Fruit fly (Drosophila melanogaster) whole organism, embryonic: ENCODE data around the gene CG42299.

Source experiments
- Abd-B ChIP-seq: fragments of 200-800 bp; sonication (Bioruptor generic); optimal IDR thresholded peaks from 2 replicates; lab custom pipeline; 2018; ENCODE audit warnings: missing biosample characterization, mild to moderate bottlenecking, missing genetic modification characterization, moderate library complexity
- CG12155 ChIP-seq: fragments of 200-800 bp; sonication (Bioruptor generic); optimal IDR thresholded peaks from 3 replicates; lab custom pipeline; 2016; ENCODE audit warnings: missing biosample characterization, missing genetic modification characterization
- CG12942 ChIP-seq: fragments of 200-800 bp; sonication (Bioruptor generic); optimal IDR thresholded peaks from 3 replicates; lab custom pipeline; 2016; ENCODE audit warnings: missing biosample characterization, missing genetic modification characterization
- CG13287 ChIP-seq: fragments of 200-800 bp; sonication (Bioruptor generic); IDR thresholded peaks from 2 replicates; pipeline ENCODE4 v1.3.6; 2022; ENCODE audit warnings: missing biosample characterization, missing genetic modification characterization; ENCODE audit not compliant: partially characterized antibody
- CG13624 ChIP-seq: fragments of 200-800 bp; sonication (Bioruptor generic); optimal IDR thresholded peaks from 2 replicates; lab custom pipeline; 2016; ENCODE audit warnings: missing biosample characterization, missing genetic modification characterization
- CG14441 ChIP-seq: fragments of 200-800 bp; sonication (Bioruptor generic); IDR thresholded peaks from 2 replicates; pipeline ENCODE4 v1.3.6; 2022; ENCODE audit warnings: missing biosample characterization, missing genetic modification characterization
- CG14965 ChIP-seq: fragments of 200-800 bp; sonication (Bioruptor generic); optimal IDR thresholded peaks from 2 replicates; lab custom pipeline; 2016; ENCODE audit warnings: missing biosample characterization, missing genetic modification characterization, borderline replicate concordance
- CG17186 ChIP-seq: fragments of 200-800 bp; sonication (Bioruptor generic); optimal IDR thresholded peaks from 3 replicates; lab custom pipeline; 2017; ENCODE audit warnings: missing biosample characterization, missing genetic modification reagents, missing genetic modification characterization
- CG17385 ChIP-seq: fragments of 200-800 bp; sonication (Bioruptor generic); optimal IDR thresholded peaks from 3 replicates; lab custom pipeline; 2018; ENCODE audit warnings: missing biosample characterization, mild to moderate bottlenecking, missing genetic modification characterization
- CG18476 ChIP-seq: fragments of 200-800 bp; sonication (Bioruptor generic); optimal IDR thresholded peaks from 2 replicates; lab custom pipeline; 2016; ENCODE audit warnings: missing biosample characterization, mild to moderate bottlenecking, missing genetic modification characterization
- CG18764 ChIP-seq: fragments of 200-800 bp; sonication (Bioruptor generic); optimal IDR thresholded peaks from 3 replicates; lab custom pipeline; 2016; ENCODE audit warnings: missing biosample characterization, missing genetic modification characterization
- CG2199 ChIP-seq: fragments of 200-800 bp; sonication (Bioruptor generic); IDR thresholded peaks from 3 replicates; pipeline ENCODE4 v1.3.6; 2022; ENCODE audit warnings: missing biosample characterization, missing genetic modification characterization
- CG30020 ChIP-seq: fragments of 200-800 bp; optimal IDR thresholded peaks from 2 replicates; lab custom pipeline; 2019; ENCODE audit warnings: missing biosample characterization, mild to moderate bottlenecking, missing genetic modification characterization, moderate library complexity
- CG31441 ChIP-seq: fragments of 200-800 bp; sonication (Bioruptor generic); IDR thresholded peaks from 2 replicates; pipeline ENCODE4 v1.3.6; 2022; ENCODE audit warnings: missing biosample characterization, missing genetic modification characterization
- CG3281 ChIP-seq: fragments of 200-800 bp; sonication (Bioruptor generic); optimal IDR thresholded peaks from 3 replicates; lab custom pipeline; 2017; ENCODE audit warnings: missing biosample characterization, mild to moderate bottlenecking, missing genetic modification characterization
- CG3847 ChIP-seq: fragments of 200-800 bp; sonication (Bioruptor generic); IDR thresholded peaks from 2 replicates; pipeline ENCODE4 v1.3.6; 2022; ENCODE audit warnings: missing biosample characterization, missing genetic modification characterization
- CG4404 ChIP-seq: fragments of 200-800 bp; sonication (Bioruptor generic); IDR thresholded peaks from 2 replicates; pipeline ENCODE4 v1.3.6; 2022; ENCODE audit warnings: missing biosample characterization, missing genetic modification characterization
- CG7372 ChIP-seq: fragments of 200-800 bp; sonication (Bioruptor generic); IDR thresholded peaks from 2 replicates; pipeline ENCODE4 v1.3.6; 2022; ENCODE audit warnings: missing biosample characterization, missing genetic modification characterization
- CG7556 ChIP-seq: fragments of 200-800 bp; sonication (Bioruptor generic); optimal IDR thresholded peaks from 2 replicates; lab custom pipeline; 2017; ENCODE audit warnings: missing biosample characterization, mild to moderate bottlenecking, missing genetic modification characterization
- CG7963 ChIP-seq: fragments of 200-800 bp; sonication (Bioruptor generic); IDR thresholded peaks from 3 replicates; pipeline ENCODE4 v1.3.6; 2022; ENCODE audit warnings: missing biosample characterization, missing genetic modification characterization; ENCODE audit not compliant: partially characterized antibody
- CG8765 ChIP-seq: fragments of 200-800 bp; sonication (Bioruptor generic); IDR thresholded peaks from 2 replicates; pipeline ENCODE4 v1.3.6; 2022; ENCODE audit warnings: missing biosample characterization, missing genetic modification characterization
- Dp ChIP-seq: fragments of 200-800 bp; sonication (Bioruptor generic); optimal IDR thresholded peaks from 2 replicates; lab custom pipeline; 2018; ENCODE audit warnings: missing biosample characterization, mild to moderate bottlenecking, missing genetic modification characterization, moderate library complexity
- H2.0 ChIP-seq: fragments of 200-800 bp; sonication (Bioruptor generic); IDR thresholded peaks from 2 replicates; pipeline ENCODE4 v1.3.6; 2022; ENCODE audit warnings: missing biosample characterization, missing genetic modification characterization
- Lpt ChIP-seq: fragments of >200 bp; optimal IDR thresholded peaks from 2 replicates; lab custom pipeline; 2018; ENCODE audit warnings: missing biosample characterization, missing genetic modification characterization
- Med ChIP-seq: fragments of 200-800 bp; sonication (Bioruptor generic); peaks from one replicate; lab custom pipeline; 2016; ENCODE audit warnings: missing biosample characterization, missing genetic modification characterization, mild to moderate bottlenecking, inconsistent platforms, moderate library complexity
- NC2α ChIP-seq: fragments of 200-800 bp; sonication (Bioruptor generic); optimal IDR thresholded peaks from 2 replicates; lab custom pipeline; 2016; ENCODE audit warnings: missing biosample characterization, missing genetic modification characterization
- NFAT ChIP-seq: fragments of 200-800 bp; sonication (Bioruptor generic); IDR thresholded peaks from 2 replicates; pipeline ENCODE4 v1.3.6; 2022; ENCODE audit warnings: missing biosample characterization, missing genetic modification characterization
- Nf-YB ChIP-seq: fragments of 200-800 bp; sonication (Bioruptor generic); optimal IDR thresholded peaks from 3 replicates; lab custom pipeline; 2019; ENCODE audit warnings: missing biosample characterization, mild to moderate bottlenecking, missing genetic modification characterization, moderate library complexity
- Tbp ChIP-seq: fragments of >200 bp; optimal IDR thresholded peaks from 2 replicates; lab custom pipeline; 2018; ENCODE audit warnings: missing biosample characterization, missing genetic modification characterization
- abd-A ChIP-seq: fragments of 200-800 bp; sonication (Bioruptor generic); optimal IDR thresholded peaks from 3 replicates; lab custom pipeline; 2019; ENCODE audit warnings: missing biosample characterization, mild to moderate bottlenecking, missing genetic modification characterization, moderate library complexity
- ac ChIP-seq: fragments of 200-800 bp; sonication (Bioruptor generic); optimal IDR thresholded peaks from 3 replicates; lab custom pipeline; 2017; ENCODE audit warnings: missing biosample characterization, mild to moderate bottlenecking, missing genetic modification characterization
- ase ChIP-seq: fragments of 200-800 bp; sonication (Bioruptor generic); IDR thresholded peaks from 3 replicates; pipeline ENCODE4 v1.3.6; 2022; ENCODE audit warnings: missing biosample characterization, missing genetic modification characterization
- cad ChIP-seq: fragments of >200 bp; optimal IDR thresholded peaks from 2 replicates; lab custom pipeline; 2017; ENCODE audit warnings: missing biosample characterization, missing genetic modification characterization
- chinmo ChIP-seq: fragments of 200-800 bp; sonication (Bioruptor generic); IDR thresholded peaks from 4 replicates; pipeline ENCODE4 v1.3.6; 2022; ENCODE audit warnings: missing biosample characterization, missing genetic modification characterization; ENCODE audit not compliant: partially characterized antibody
- dmrt11E ChIP-seq: fragments of 200-800 bp; sonication (Bioruptor generic); optimal IDR thresholded peaks from 3 replicates; lab custom pipeline; 2018; ENCODE audit warnings: missing biosample characterization, mild to moderate bottlenecking, missing genetic modification characterization, moderate library complexity
- fd102C ChIP-seq: fragments of 200-800 bp; sonication (Bioruptor generic); optimal IDR thresholded peaks from 2 replicates; lab custom pipeline; 2018; ENCODE audit warnings: missing biosample characterization, mild to moderate bottlenecking, missing genetic modification characterization, moderate library complexity
- fru ChIP-seq: fragments of >200 bp; optimal IDR thresholded peaks from 2 replicates; lab custom pipeline; 2017
- gt ChIP-seq: fragments of 200-800 bp; sonication (Bioruptor generic); IDR thresholded peaks from 2 replicates; pipeline ENCODE4 v1.3.6; 2022; ENCODE audit warnings: missing biosample characterization, missing genetic modification characterization
- hkb ChIP-seq, 2 experiments: fragments of 200-800 bp in 1 of 2; fragments of >200 bp in 1 of 2; sonication (Bioruptor generic) in 1 of 2; IDR thresholded peaks in 1 of 2; optimal IDR thresholded peaks in 1 of 2; 2 replicates each; pipeline versions ENCODE4 v1.3.6 to Lab custom; 2017 to 2022; ENCODE audit warnings: missing biosample characterization in 1 of 2, missing genetic modification characterization in 1 of 2
- kah ChIP-seq: fragments of 200-800 bp; sonication (Bioruptor generic); optimal IDR thresholded peaks from 2 replicates; lab custom pipeline; 2018; ENCODE audit warnings: missing biosample characterization, mild to moderate bottlenecking, missing genetic modification characterization
- ken ChIP-seq: fragments of 200-800 bp; sonication (Bioruptor generic); IDR thresholded peaks from 3 replicates; pipeline ENCODE4 v1.3.6; 2022; ENCODE audit warnings: missing biosample characterization, missing genetic modification characterization
- lbe ChIP-seq: fragments of 200-800 bp; sonication (Bioruptor generic); optimal IDR thresholded peaks from 2 replicates; lab custom pipeline; 2016; ENCODE audit warnings: missing biosample characterization, mild to moderate bottlenecking, missing genetic modification characterization
- luna ChIP-seq: fragments of 200-800 bp; sonication (Bioruptor generic); optimal IDR thresholded peaks from 2 replicates; lab custom pipeline; 2016; ENCODE audit warnings: missing biosample characterization, missing genetic modification characterization
- pb ChIP-seq: fragments of 200-800 bp; sonication (Bioruptor generic); optimal IDR thresholded peaks from 3 replicates; lab custom pipeline; 2016; ENCODE audit warnings: missing biosample characterization, missing genetic modification characterization
- rib ChIP-seq: fragments of 200-800 bp; sonication (Bioruptor generic); IDR thresholded peaks from 2 replicates; pipeline ENCODE4 v1.3.6; 2022; ENCODE audit warnings: missing biosample characterization, missing genetic modification characterization
- ro ChIP-seq: fragments of 200-800 bp; sonication (Bioruptor generic); IDR thresholded peaks from 2 replicates; pipeline ENCODE4 v1.3.6; 2022; ENCODE audit warnings: missing biosample characterization, missing genetic modification characterization
- row ChIP-seq: fragments of 200-800 bp; sonication (Bioruptor generic); IDR thresholded peaks from 3 replicates; pipeline ENCODE4 v1.3.6; 2022; ENCODE audit warnings: missing biosample characterization, missing genetic modification characterization
- sisA ChIP-seq: fragments of 200-800 bp; sonication (Bioruptor generic); IDR thresholded peaks from 2 replicates; pipeline ENCODE4 v1.3.6; 2022; ENCODE audit warnings: missing biosample characterization, missing genetic modification characterization
- tgo ChIP-seq: fragments of 200-800 bp; sonication (Bioruptor generic); IDR thresholded peaks from 3 replicates; pipeline ENCODE4 v1.3.6; 2022; ENCODE audit warnings: missing biosample characterization, missing genetic modification characterization
- zfh2 ChIP-seq: fragments of 200-800 bp; sonication (Bioruptor generic); optimal IDR thresholded peaks from 2 replicates; lab custom pipeline; 2016; ENCODE audit warnings: missing biosample characterization, missing genetic modification characterization

The CG42299 gene

DNA sequence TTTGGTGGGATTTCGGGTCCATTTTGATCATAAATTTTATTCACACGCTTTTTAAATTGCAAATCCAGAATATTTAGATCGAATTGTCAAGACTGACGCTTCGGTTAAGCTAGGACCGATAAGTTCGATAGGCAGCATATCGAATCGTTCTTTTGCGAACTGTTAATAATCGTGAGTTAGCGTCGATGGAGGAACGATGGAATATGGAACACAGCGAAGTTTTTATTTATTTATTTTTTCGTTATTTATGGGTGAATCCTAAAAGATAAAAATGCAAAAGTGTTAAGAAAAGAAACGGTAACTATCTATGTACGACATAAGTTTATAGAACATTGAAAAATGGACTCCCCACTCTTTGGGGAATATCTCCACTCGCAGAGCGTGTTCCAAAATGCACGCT, 19.5 kb downstream of the CG42299 start, which contains the start of gene CG42300:
TSS of gene CG42300 (minus strand) at position 101 of the 400 bp plus-strand sequence.
- TF ChIP-seq NC2α (no peak), ro (no peak), CG12942 (GFP tag; lab: Kevin White, UChicago) (no peak), CG13624 (GFP tag; lab: Kevin White, UChicago) (no peak), Tbp (no peak), CG30020 (tag; lab: Kevin White, UChicago) (peak; percentile 28)

DNA sequence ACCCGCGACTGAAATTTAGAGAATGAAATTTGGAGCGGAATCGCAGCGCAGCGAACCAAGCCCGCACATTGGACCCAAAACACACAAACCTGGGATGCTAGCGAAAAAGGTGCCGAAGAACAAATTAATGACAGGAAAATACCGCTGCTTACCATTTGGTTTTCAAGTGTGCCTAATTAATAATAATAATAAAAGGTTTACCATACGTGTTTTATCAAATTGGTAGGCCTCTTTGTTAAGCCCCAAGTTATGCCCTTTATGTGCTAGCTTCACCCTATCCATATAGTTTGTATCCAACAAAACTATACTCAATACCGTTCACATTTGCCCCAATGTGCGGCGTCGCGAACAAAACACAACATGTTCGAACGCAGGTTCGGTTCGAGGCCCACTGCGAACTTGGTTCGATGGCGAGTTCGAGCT, 21.2 kb downstream of the CG42299 start, which contains the start of gene Ac13E:
TSS of gene Ac13E (minus strand) at position 23 of the 423 bp plus-strand sequence.
- TF ChIP-seq CG12155 (peak; percentile 76), CG18764 (GFP tag; lab: Kevin White, UChicago) (peak; percentile 82), CG7556 (peak; percentile 94), kah (peak; percentile 80), Med (GFP tag; lab: Kevin White, UChicago) (peak; percentile 98), CG8765 (peak; percentile 77), NFAT (GFP tag; lab: Robert Waterston, UW) (peak; percentile 78), CG7372 (GFP tag; lab: Robert Waterston, UW) (peak; percentile 89), CG14965 (GFP tag; lab: Kevin White, UChicago) (peak; percentile 22), CG14441 (GFP tag; lab: Robert Waterston, UW) (peak; percentile 86), CG17385 (GFP tag; lab: Kevin White, UChicago) (peak; percentile 85), chinmo (GFP tag; lab: Robert Waterston, UW) (0 out of 4 replicates have a peak, but pooled peaks have one; percentile 22), hkb (optimal IDR thresholded peaks at IDR 0.05; lab: Kevin White, UChicago) (no peak), hkb (GFP tag; IDR thresholded peaks at IDR 0.05; lab: Robert Waterston, UW) (peak; percentile 93), CG31441 (peak; percentile 93), luna (no peak), CG3847 (GFP tag; lab: Robert Waterston, UW) (peak; percentile 86), Nf-YB (GFP tag; lab: Kevin White, UChicago) (peak; percentile 74), abd-A (tag; lab: Kevin White, UChicago) (no peak), fru (lab: Kevin White, UChicago) (no peak), Abd-B (GFP tag; lab: Kevin White, UChicago) (peak; percentile 84), tgo (GFP tag; lab: Robert Waterston, UW) (peak; percentile 90), dmrt11E (tag; lab: Kevin White, UChicago) (peak; percentile 89), Lpt (GFP tag; lab: Kevin White, UChicago) (no peak), H2.0 (GFP tag; lab: Robert Waterston, UW) (peak; percentile 82), zfh2 (peak; percentile 64), CG13287 (GFP tag; lab: Robert Waterston, UW) (peak; percentile 58), CG2199 (no peak), CG4404 (GFP tag; lab: Robert Waterston, UW) (peak; percentile 89), sisA (GFP tag; lab: Robert Waterston, UW) (peak; percentile 79), lbe (GFP tag; lab: Kevin White, UChicago) (peak; percentile 84), CG7963 (peak; percentile 56; the same call in 2 of the 3 replicates), cad (no peak), pb (peak; percentile 59), CG18476 (GFP tag; lab: Kevin White, UChicago) (peak; percentile 87), rib (GFP tag; lab: Robert Waterston, UW) (peak; percentile 71), CG17186 (peak; percentile 81), ken (peak; percentile 80), CG3281 (peak; percentile 93), ac (GFP tag; lab: Kevin White, UChicago) (peak; percentile 71), Dp (GFP tag; lab: Kevin White, UChicago) (no peak), gt (0 out of 2 replicates have a peak, but pooled peaks have one; percentile 30), fd102C (GFP tag; lab: Kevin White, UChicago) (peak; percentile 51), row (GFP tag; lab: Robert Waterston, UW) (peak; percentile 98), ase (GFP tag; lab: Robert Waterston, UW) (peak; percentile 75)
